Worm (Caenorhabditis elegans): ENCODE results near the gene frpr-10.

- TF ChIP-seq skn-1 (tag; optimal IDR thresholded peaks at IDR 0.05) = no peak
- no peak for TF ChIP-seq mdl-1 (tag; optimal IDR thresholded peaks at IDR 0.05)
- no peak for TF ChIP-seq pha-4 (GFP tag; IDR thresholded peaks at IDR 0.05)
- TF ChIP-seq pha-4 (tag; optimal IDR thresholded peaks at IDR 0.05) = no peak
- TF ChIP-seq lim-7 (GFP tag; IDR thresholded peaks at IDR 0.05) = no peak
- no peak for TF ChIP-seq nhr-111 (GFP tag; optimal IDR thresholded peaks at IDR 0.05)
Observed at ce11 chrIV:7917881-7918280, 39.7 kb upstream of the frpr-10 start.

All from whole organism, L4 larva.